Worm (Caenorhabditis elegans): Measurements from ENCODE around the gene B0303.14.

DNA sequence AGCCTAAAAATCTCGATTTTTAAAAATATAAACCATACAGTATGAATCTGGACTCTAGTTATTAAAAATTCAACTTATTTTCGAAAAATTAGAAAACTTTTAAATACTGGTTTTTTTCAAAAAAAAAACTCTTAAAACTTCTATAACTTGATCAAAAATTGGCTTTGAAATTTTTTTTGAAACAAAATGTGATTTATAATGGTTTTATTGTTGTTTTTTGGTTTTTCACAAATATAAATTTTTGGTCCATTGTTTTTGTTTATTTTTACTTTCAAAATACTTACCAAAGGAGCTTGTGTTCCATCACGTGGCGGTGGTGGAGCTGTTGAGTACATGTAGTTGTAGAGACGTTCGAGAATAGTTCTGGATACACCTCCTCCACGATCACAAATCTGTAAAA is 22.3 kb upstream of the B0303.14 start:
- TF ChIP-seq ref-1 (GFP tag; conservative IDR thresholded peaks at IDR 0.05) (no peak), flt-1 (GFP tag; IDR thresholded peaks at IDR 0.05) (no peak)
